Fruit fly (Drosophila melanogaster) whole organism, prepupa: ENCODE measurements around the gene CG10298.

Source experiments
- Blimp-1 ChIP-seq: fragments of 200-800 bp; sonication (Bioruptor generic); optimal IDR thresholded peaks from 3 replicates; lab custom pipeline; 2017; ENCODE audit warnings: missing biosample characterization, missing genetic modification characterization, mild to moderate bottlenecking, moderate library complexity, missing genetic modification reagents
- CG11762 ChIP-seq: fragments of 200-800 bp; sonication (Bioruptor generic); optimal IDR thresholded peaks from 3 replicates; lab custom pipeline; 2016; ENCODE audit warnings: missing biosample characterization, missing genetic modification characterization; ENCODE audit not compliant: insufficient read depth
- CG11902 ChIP-seq: fragments of 200-800 bp; sonication (Bioruptor generic); optimal IDR thresholded peaks from 3 replicates; lab custom pipeline; 2016; ENCODE audit warnings: missing biosample characterization, missing genetic modification characterization
- CG1621 ChIP-seq: fragments of 200-800 bp; sonication (Bioruptor generic); optimal IDR thresholded peaks from 3 replicates; lab custom pipeline; 2018; ENCODE audit warnings: missing biosample characterization, mild to moderate bottlenecking, missing genetic modification characterization
- CG16779 ChIP-seq: fragments of 200-800 bp; sonication (Bioruptor generic); optimal IDR thresholded peaks from 3 replicates; lab custom pipeline; 2017; ENCODE audit warnings: missing biosample characterization, mild to moderate bottlenecking, missing genetic modification characterization
- CG32006 ChIP-seq: fragments of 200-800 bp; sonication (Bioruptor generic); optimal IDR thresholded peaks from 3 replicates; lab custom pipeline; 2017; ENCODE audit warnings: missing biosample characterization, mild to moderate bottlenecking, missing genetic modification characterization
- CG3919 ChIP-seq: fragments of 200-800 bp; sonication (Bioruptor generic); optimal IDR thresholded peaks from 3 replicates; lab custom pipeline; 2016; ENCODE audit warnings: missing biosample characterization, missing genetic modification characterization
- CG4318 ChIP-seq: fragments of 200-800 bp; sonication (Bioruptor generic); optimal IDR thresholded peaks from 3 replicates; lab custom pipeline; 2017; ENCODE audit warnings: missing biosample characterization, mild to moderate bottlenecking, missing genetic modification characterization
- CG6854 ChIP-seq: fragments of 200-800 bp; sonication (Bioruptor generic); optimal IDR thresholded peaks from 2 replicates; lab custom pipeline; 2017; ENCODE audit warnings: missing biosample characterization, mild to moderate bottlenecking, missing genetic modification characterization
- CG7368 ChIP-seq: fragments of 200-800 bp; sonication (Bioruptor generic); optimal IDR thresholded peaks from 3 replicates; lab custom pipeline; 2016; ENCODE audit warnings: missing biosample characterization, missing genetic modification characterization
- CG8119 ChIP-seq: fragments of 200-800 bp; sonication (Bioruptor generic); IDR thresholded peaks from 3 replicates; pipeline ENCODE4 v1.3.6; 2022; ENCODE audit warnings: missing biosample characterization, missing genetic modification characterization
- CG8319 ChIP-seq: fragments of 200-800 bp; sonication (Bioruptor generic); optimal IDR thresholded peaks from 3 replicates; lab custom pipeline; 2016; ENCODE audit warnings: missing biosample characterization, missing genetic modification characterization
- CG8632 ChIP-seq: fragments of 200-800 bp; sonication (Bioruptor generic); optimal IDR thresholded peaks from 3 replicates; lab custom pipeline; 2016; ENCODE audit warnings: missing biosample characterization, missing genetic modification characterization
- CG9139 ChIP-seq: fragments of 200-800 bp; sonication (Bioruptor generic); optimal IDR thresholded peaks from 3 replicates; lab custom pipeline; 2017; ENCODE audit warnings: missing biosample characterization, mild to moderate bottlenecking, missing genetic modification characterization
- Eip75B ChIP-seq: fragments of 200-800 bp; sonication (Bioruptor generic); optimal IDR thresholded peaks from 3 replicates; lab custom pipeline; 2016; ENCODE audit warnings: missing biosample characterization, missing genetic modification characterization
- Eip78C ChIP-seq: fragments of 200-800 bp; sonication (Bioruptor generic); peaks from one replicate; lab custom pipeline; 2016; ENCODE audit warnings: missing biosample characterization, missing genetic modification characterization
- Eip93F ChIP-seq: fragments of 200-800 bp; sonication (Bioruptor generic); optimal IDR thresholded peaks from 2 replicates; lab custom pipeline; 2016; ENCODE audit warnings: missing biosample characterization, mild to moderate bottlenecking, missing genetic modification characterization
- Gug ChIP-seq: fragments of 200-800 bp; sonication (Bioruptor generic); IDR thresholded peaks from 2 replicates; pipeline ENCODE4 v1.3.6; 2022; ENCODE audit warnings: missing biosample characterization, missing genetic modification characterization
- Hr39 ChIP-seq: fragments of 200-800 bp; sonication (Bioruptor generic); optimal IDR thresholded peaks from 2 replicates; lab custom pipeline; 2016; ENCODE audit warnings: missing biosample characterization, missing genetic modification characterization
- Lpt ChIP-seq: fragments of 200-800 bp; sonication (Bioruptor generic); optimal IDR thresholded peaks from 3 replicates; lab custom pipeline; 2016; ENCODE audit warnings: missing biosample characterization, missing genetic modification characterization
- Met ChIP-seq: fragments of 200-800 bp; sonication (Bioruptor generic); optimal IDR thresholded peaks from 3 replicates; lab custom pipeline; 2016; ENCODE audit warnings: missing biosample characterization, missing genetic modification characterization
- Sox102F ChIP-seq: fragments of 200-800 bp; sonication (Bioruptor generic); optimal IDR thresholded peaks from 2 replicates; lab custom pipeline; 2016; ENCODE audit warnings: missing biosample characterization, mild to moderate bottlenecking, missing genetic modification characterization
- achi ChIP-seq: fragments of 200-800 bp; sonication (Bioruptor generic); optimal IDR thresholded peaks from 3 replicates; lab custom pipeline; 2016; ENCODE audit warnings: missing biosample characterization, missing genetic modification characterization
- cyc ChIP-seq: fragments of 200-800 bp; sonication (Bioruptor generic); optimal IDR thresholded peaks from 3 replicates; lab custom pipeline; 2016; ENCODE audit warnings: missing biosample characterization, missing genetic modification characterization
- dsx ChIP-seq: fragments of 200-800 bp; optimal IDR thresholded peaks from 3 replicates; lab custom pipeline; 2019; ENCODE audit warnings: missing biosample characterization, mild to moderate bottlenecking, missing genetic modification characterization, moderate library complexity; ENCODE audit not compliant: poor library complexity, severe bottlenecking
- eg ChIP-seq: fragments of 200-800 bp; sonication (Bioruptor generic); IDR thresholded peaks from 3 replicates; pipeline ENCODE4 v1.3.6; 2022; ENCODE audit warnings: missing biosample characterization, missing genetic modification characterization
- lz ChIP-seq: fragments of 200-800 bp; sonication (Bioruptor generic); optimal IDR thresholded peaks from 3 replicates; lab custom pipeline; 2016; ENCODE audit warnings: missing biosample characterization, missing genetic modification characterization
- net ChIP-seq: fragments of 200-800 bp; sonication (Bioruptor generic); optimal IDR thresholded peaks from 3 replicates; lab custom pipeline; 2016; ENCODE audit warnings: missing biosample characterization, missing genetic modification characterization
- pdm3 ChIP-seq: fragments of 200-800 bp; sonication (Bioruptor generic); optimal IDR thresholded peaks from 3 replicates; lab custom pipeline; 2016; ENCODE audit warnings: missing biosample characterization, missing genetic modification characterization
- salr ChIP-seq, 2 experiments: fragments of 200-800 bp; sonication (Bioruptor generic); optimal IDR thresholded peaks; 3 replicates each; lab custom pipeline; 2016 to 2018; ENCODE audit warnings: missing biosample characterization in 2 of 2, missing genetic modification characterization in 2 of 2, mild to moderate bottlenecking in 1 of 2
- ss ChIP-seq, 2 experiments: fragments of 200-800 bp; sonication (Bioruptor generic); optimal IDR thresholded peaks; 2 replicates in 1 of 2; 3 replicates in 1 of 2; lab custom pipeline; 2017 to 2018; ENCODE audit warnings: mild to moderate bottlenecking in 2 of 2, missing biosample characterization in 2 of 2, missing genetic modification characterization in 2 of 2, moderate library complexity in 1 of 2
- topi ChIP-seq: fragments of 200-800 bp; sonication (Bioruptor generic); optimal IDR thresholded peaks from 3 replicates; lab custom pipeline; 2016; ENCODE audit warnings: missing biosample characterization, missing genetic modification characterization

The CG10298 gene

DNA sequence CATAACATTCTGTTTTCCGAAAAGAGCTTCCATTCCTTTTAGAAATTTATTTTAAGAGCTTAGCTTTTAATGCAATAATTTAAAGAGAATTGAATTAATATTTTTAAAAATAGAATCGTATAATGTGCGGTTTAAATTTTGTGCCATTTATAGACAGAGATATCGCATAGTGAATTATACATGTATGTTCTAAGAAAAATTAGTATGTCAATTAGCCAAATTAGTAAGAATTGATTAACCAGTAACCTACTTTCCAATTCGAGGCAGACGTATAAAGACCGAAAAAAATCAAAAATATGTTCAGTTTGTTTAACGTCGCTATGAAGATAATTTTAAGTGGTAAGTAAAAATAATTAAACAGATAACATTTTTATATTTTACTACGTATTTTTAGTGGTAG, 33.1 kb upstream of the CG10298 start, which contains the start of gene CG31560:
TSS of gene CG31560 (plus strand) at position 301 of the 400 bp plus-strand sequence.
- TF ChIP-seq salr (GFP tag; optimal IDR thresholded peaks at IDR 0.05; lab: Kevin White, UChicago): no peak
- no peak for TF ChIP-seq CG16779 (tag; lab: Kevin White, UChicago)
- TF ChIP-seq topi (GFP tag; lab: Kevin White, UChicago): no peak
- no peak for TF ChIP-seq CG8319 (GFP tag; lab: Kevin White, UChicago)
- TF ChIP-seq Lpt (GFP tag; lab: Kevin White, UChicago): no peak
- no peak for TF ChIP-seq CG8119 (GFP tag; lab: Robert Waterston, UW)
- no peak for TF ChIP-seq CG4318 (GFP tag; lab: Kevin White, UChicago)
- TF ChIP-seq CG6854: no peak
- TF ChIP-seq dsx (GFP tag; lab: Kevin White, UChicago): no peak
- TF ChIP-seq CG11762 (GFP tag; lab: Kevin White, UChicago): no peak
- no peak for TF ChIP-seq CG32006
- no peak for TF ChIP-seq ss (GFP tag; optimal IDR thresholded peaks at IDR 0.05; lab: Kevin White, UChicago)
- no peak for TF ChIP-seq CG3919 (GFP tag; lab: Kevin White, UChicago)
- no peak for TF ChIP-seq Blimp-1 (GFP tag; lab: Kevin White, UChicago)
- no peak for TF ChIP-seq CG9139 (GFP tag; lab: Kevin White, UChicago)
- no peak for TF ChIP-seq Eip78C
- no peak for TF ChIP-seq pdm3 (GFP tag; lab: Kevin White, UChicago)
- TF ChIP-seq Eip75B (GFP tag; lab: Kevin White, UChicago): no peak
- no peak for TF ChIP-seq Met (GFP tag; lab: Kevin White, UChicago)
- TF ChIP-seq Sox102F (GFP tag; lab: Kevin White, UChicago): no peak

DNA sequence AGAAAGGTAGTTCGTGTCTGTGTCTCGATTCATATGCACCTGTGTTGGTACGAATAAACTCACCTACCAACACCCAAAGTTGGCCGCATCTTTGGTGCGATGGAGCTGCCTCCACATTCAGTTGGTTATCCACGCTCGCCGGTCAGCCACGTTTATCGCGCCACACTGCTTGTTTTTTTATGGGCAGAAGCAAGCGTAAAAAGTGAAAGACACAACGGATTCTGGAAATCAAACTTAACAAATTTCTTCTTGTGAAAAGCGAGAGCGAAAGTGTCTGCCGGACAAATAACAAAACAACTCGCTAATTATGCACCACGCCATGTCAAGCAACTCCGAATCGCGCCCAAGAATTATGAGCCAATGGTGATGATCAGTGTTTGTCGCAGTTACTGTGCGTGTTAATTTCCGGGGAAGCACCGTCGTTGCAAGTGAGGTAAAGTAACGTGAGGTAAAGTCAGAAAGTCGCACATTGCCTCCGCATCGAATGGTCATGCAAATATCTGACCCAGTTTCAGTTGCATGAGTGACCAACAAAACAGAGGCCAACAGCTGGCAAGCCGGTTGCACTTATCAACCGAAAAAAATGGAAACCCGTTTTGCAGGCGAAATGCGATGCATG, 31.1 kb upstream of the CG10298 start, which contains the start of gene Osi17:
TSS of gene Osi17 (plus strand) at position 132 of the 619 bp plus-strand sequence.
- TF ChIP-seq Eip75B (GFP tag; lab: Kevin White, UChicago) (peak; percentile 52), Blimp-1 (GFP tag; lab: Kevin White, UChicago) (peak; percentile 89), Hr39 (no peak)

DNA sequence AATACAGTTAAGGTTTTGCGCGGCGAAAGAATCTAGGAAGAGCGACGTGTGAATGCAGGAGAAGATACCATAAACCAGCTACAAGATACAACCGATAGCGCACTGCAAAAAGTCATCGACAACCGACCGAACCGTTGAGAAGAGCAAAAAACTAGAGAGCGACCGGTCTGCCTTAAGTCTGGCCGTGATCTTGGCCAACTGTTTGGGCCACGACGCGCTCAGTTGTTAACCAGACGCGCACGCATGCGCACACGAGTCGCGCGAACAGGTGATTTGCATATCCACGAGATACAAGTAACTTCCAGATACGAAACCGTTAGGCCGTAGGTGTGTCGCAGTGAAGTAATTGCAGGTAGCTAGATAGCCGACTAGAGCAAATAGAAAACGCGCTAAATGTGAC, 27.7 kb upstream of the CG10298 start:
- TF ChIP-seq ss (GFP tag; optimal IDR thresholded peaks at IDR 0.05; lab: Kevin White, UChicago) (peak in 1 of 2 experiments; percentile 66), eg (GFP tag; lab: Robert Waterston, UW) (peak; percentile 38; the same call in 1 of the 3 replicates), cyc (GFP tag; lab: Kevin White, UChicago) (no peak), Eip93F (GFP tag; lab: Kevin White, UChicago) (no peak), Met (GFP tag; lab: Kevin White, UChicago) (no peak), CG3919 (GFP tag; lab: Kevin White, UChicago) (no peak), Blimp-1 (GFP tag; lab: Kevin White, UChicago) (no peak), CG8119 (GFP tag; lab: Robert Waterston, UW) (0 out of 3 replicates have a peak, but pooled peaks have one; percentile 21), CG6854 (no peak), Eip78C (peak; percentile 55)

DNA sequence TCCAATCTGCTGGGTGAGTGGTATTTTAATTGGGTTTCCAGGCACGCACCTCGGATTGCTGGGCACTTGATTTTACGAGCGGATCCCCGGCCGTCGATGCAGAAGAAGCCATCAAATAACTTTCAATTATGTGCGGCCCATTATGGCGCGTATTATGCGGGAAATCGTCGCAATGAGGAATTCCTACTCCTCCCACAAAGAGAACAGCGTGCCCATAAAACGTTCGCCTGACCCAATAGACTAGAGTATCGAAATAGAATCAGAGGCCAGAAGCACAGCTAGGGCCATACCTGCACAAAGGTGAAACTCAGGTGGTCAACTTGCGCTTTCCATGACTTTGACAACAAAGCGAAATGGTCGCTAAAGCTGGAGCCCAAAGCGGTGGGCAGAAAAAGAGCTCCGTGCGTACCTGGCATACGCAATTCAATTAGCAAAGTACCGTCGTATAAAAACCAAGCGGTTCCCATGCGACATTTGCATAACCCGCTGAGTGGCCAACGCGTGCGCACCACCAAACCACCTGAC, 13.0 kb upstream of the CG10298 start, which contains the start of gene Osi18:
TSS of gene Osi18 (plus strand) at position 475 of the 525 bp plus-strand sequence.
- TF ChIP-seq lz (GFP tag; lab: Kevin White, UChicago): no peak
- TF ChIP-seq Sox102F (GFP tag; lab: Kevin White, UChicago): no peak
- no peak for TF ChIP-seq pdm3 (GFP tag; lab: Kevin White, UChicago)
- no peak for TF ChIP-seq CG7368
- no peak for TF ChIP-seq CG8632 (GFP tag; lab: Kevin White, UChicago)
- no peak for TF ChIP-seq Gug (GFP tag; lab: Robert Waterston, UW)
- no peak for TF ChIP-seq CG1621 (tag; lab: Kevin White, UChicago)
- TF ChIP-seq topi (GFP tag; lab: Kevin White, UChicago): no peak
- TF ChIP-seq Eip93F (GFP tag; lab: Kevin White, UChicago): no peak
- TF ChIP-seq Lpt (GFP tag; lab: Kevin White, UChicago): no peak
- TF ChIP-seq CG11902 (GFP tag; lab: Kevin White, UChicago): no peak
- no peak for TF ChIP-seq achi (GFP tag; lab: Kevin White, UChicago)
- TF ChIP-seq net (GFP tag; lab: Kevin White, UChicago): no peak
- no peak for TF ChIP-seq dsx (GFP tag; lab: Kevin White, UChicago)
- TF ChIP-seq, all 60 proteins: peak for 0
